Fruit fly (Drosophila melanogaster): ENCODE data around the gene CG4080.

CG4080 gene

dm6 chr3L:9410030-9410589 lies 11.1 kb upstream of the CG4080 start:
- TF ChIP-seq Neu2 (GFP tag; optimal IDR thresholded peaks at IDR 0.05; ENCODE audit: borderline replicate concordance) (no peak), maf-S (GFP tag; optimal IDR thresholded peaks at IDR 0.05) (no peak), CrebB (tag; optimal IDR thresholded peaks at IDR 0.05) (no peak), nom (GFP tag; optimal IDR thresholded peaks at IDR 0.05) (peak; percentile 13), ewg (GFP tag; optimal IDR thresholded peaks at IDR 0.05) (no peak), Dip3 (GFP tag; optimal IDR thresholded peaks at IDR 0.05) (no peak), CG11247 (GFP tag; IDR thresholded peaks at IDR 0.05) (no peak), CG1832 (GFP tag; optimal IDR thresholded peaks at IDR 0.05) (peak; percentile 63), nmo (GFP tag; optimal IDR thresholded peaks at IDR 0.05) (no peak), mam (GFP tag; optimal IDR thresholded peaks at IDR 0.05) (no peak), bbx (GFP tag; IDR thresholded peaks at IDR 0.05; ENCODE audit: partially characterized antibody) (0 out of 2 replicates have a peak, but pooled peaks have one; percentile 5), Lim3 (GFP tag; IDR thresholded peaks at IDR 0.05) (no peak), dmrt11E (tag; optimal IDR thresholded peaks at IDR 0.05) (no peak), CG7372 (GFP tag; IDR thresholded peaks at IDR 0.05) (no peak), pros (GFP tag; optimal IDR thresholded peaks at IDR 0.05) (peak; percentile 82), Max (GFP tag; optimal IDR thresholded peaks at IDR 0.05) (no peak), CG14965 (GFP tag; optimal IDR thresholded peaks at IDR 0.05; ENCODE audit: borderline replicate concordance) (no peak), CG9817 (tag; optimal IDR thresholded peaks at IDR 0.05) (no peak), CG1792 (GFP tag; optimal IDR thresholded peaks at IDR 0.05) (no peak), Hr78 (GFP tag; optimal IDR thresholded peaks at IDR 0.05) (peak in 1 of 2 experiments; percentile 20), CG18599 (GFP tag; optimal IDR thresholded peaks at IDR 0.05) (no peak), phol (tag; optimal IDR thresholded peaks at IDR 0.05) (no peak), CG5245 (GFP tag; optimal IDR thresholded peaks at IDR 0.05) (no peak), MTF-1 (GFP tag; optimal IDR thresholded peaks at IDR 0.05; ENCODE audit: borderline replicate concordance) (no peak), CG17361 (GFP tag; IDR thresholded peaks at IDR 0.05) (no peak), Poxn (GFP tag; IDR thresholded peaks at IDR 0.05) (no peak), CG3065 (GFP tag; optimal IDR thresholded peaks at IDR 0.05) (no peak), gro (GFP tag; optimal IDR thresholded peaks at IDR 0.05) (no peak), HHEX (GFP tag; optimal IDR thresholded peaks at IDR 0.05) (no peak), bigmax (GFP tag; optimal IDR thresholded peaks at IDR 0.05) (no peak), z (GFP tag; IDR thresholded peaks at IDR 0.05) (no peak), CG4360 (GFP tag; IDR thresholded peaks at IDR 0.05) (no peak), Hsf (GFP tag; optimal IDR thresholded peaks at IDR 0.05) (no peak), D (optimal IDR thresholded peaks at IDR 0.05) (peak; percentile 69), D (GFP tag; optimal IDR thresholded peaks at IDR 0.05) (no peak), CG12104 (GFP tag; optimal IDR thresholded peaks at IDR 0.05) (no peak), CG17359 (tag; optimal IDR thresholded peaks at IDR 0.05) (no peak), fd96Cb (tag; optimal IDR thresholded peaks at IDR 0.05) (no peak), CG9609 (GFP tag; optimal IDR thresholded peaks at IDR 0.05) (no peak), CG13296 (GFP tag; optimal IDR thresholded peaks at IDR 0.05) (no peak), CG16779 (GFP tag; IDR thresholded peaks at IDR 0.05) (0 out of 2 replicates have a peak, but pooled peaks have one; percentile 22), bab2 (GFP tag; optimal IDR thresholded peaks at IDR 0.05) (no peak), gt (GFP tag; IDR thresholded peaks at IDR 0.05) (no peak), CG3847 (GFP tag; IDR thresholded peaks at IDR 0.05) (no peak), kay (GFP tag; optimal IDR thresholded peaks at IDR 0.05) (no peak), Blimp-1 (GFP tag; optimal IDR thresholded peaks at IDR 0.05) (no peak), row (GFP tag; IDR thresholded peaks at IDR 0.05) (no peak), CG1024 (GFP tag; IDR thresholded peaks at IDR 0.05) (no peak), zfh2 (GFP tag; optimal IDR thresholded peaks at IDR 0.05) (no peak), ham (GFP tag; IDR thresholded peaks at IDR 0.05) (no peak), crol (GFP tag; IDR thresholded peaks at IDR 0.05) (peak; percentile 64)

Measured in whole organism, embryonic.